Fruit fly (Drosophila melanogaster): ENCODE results near the gene Set.

Set gene

DNA sequence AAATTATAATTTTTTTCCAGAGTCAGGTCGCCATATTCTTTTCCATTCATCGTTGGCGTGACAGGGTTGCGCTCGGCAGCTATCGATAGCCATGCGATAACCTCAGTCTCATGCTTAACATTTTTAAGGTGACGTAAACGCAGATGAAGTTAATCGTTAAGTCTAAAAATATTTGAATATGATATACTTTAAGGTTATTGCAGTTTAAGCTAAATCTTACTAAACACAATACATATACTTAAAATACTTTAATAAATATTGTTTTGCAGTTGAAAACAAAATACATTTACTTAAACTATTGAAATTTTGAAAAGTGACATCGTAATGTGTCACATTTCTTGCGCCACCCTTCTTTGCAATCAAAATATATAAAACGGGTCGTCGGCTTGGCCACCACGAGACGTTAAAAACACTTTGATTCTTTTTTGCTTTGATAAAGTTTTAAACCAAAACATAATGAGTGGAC is 11.8 kb downstream of the Set start, which contains the start of the genes Cp190 and CG4338 (continued):
- peak; percentile 93 for TF ChIP-seq Camta (GFP tag; optimal IDR thresholded peaks at IDR 0.05)
- no peak for TF ChIP-seq cad (GFP tag; optimal IDR thresholded peaks at IDR 0.05)
- TF ChIP-seq CG31224 (GFP tag; IDR thresholded peaks at IDR 0.05), result peak; percentile 94
- TF ChIP-seq D19A (tag; optimal IDR thresholded peaks at IDR 0.05), result peak; percentile 96
- TF ChIP-seq Kr (GFP tag; optimal IDR thresholded peaks at IDR 0.05), result peak; percentile 19
- no peak for TF ChIP-seq Lpt (GFP tag; optimal IDR thresholded peaks at IDR 0.05)
- TF ChIP-seq CG13624 (GFP tag; optimal IDR thresholded peaks at IDR 0.05), result peak; percentile 91
- TF ChIP-seq CG10321 (GFP tag; IDR thresholded peaks at IDR 0.05), result peak; percentile 80
- TF ChIP-seq Hmr (GFP tag; optimal IDR thresholded peaks at IDR 0.05), result peak; percentile 98
- peak; percentile 98 for TF ChIP-seq twi (tag; optimal IDR thresholded peaks at IDR 0.05)
- TF ChIP-seq Dad (GFP tag; optimal IDR thresholded peaks at IDR 0.05), result peak; percentile 87
- TF ChIP-seq repo (GFP tag; optimal IDR thresholded peaks at IDR 0.05), result peak; percentile 66
- no peak for TF ChIP-seq Trl (optimal IDR thresholded peaks at IDR 0.05)
- TF ChIP-seq Trl (GFP tag; optimal IDR thresholded peaks at IDR 0.05), result peak; percentile 90
- TF ChIP-seq dmrt11E (tag; optimal IDR thresholded peaks at IDR 0.05), result peak; percentile 99
- peak; percentile 95 for TF ChIP-seq CG11247 (GFP tag; IDR thresholded peaks at IDR 0.05)
- TF ChIP-seq CG12769 (tag; optimal IDR thresholded peaks at IDR 0.05), result peak; percentile 97
- peak; percentile 80 for TF ChIP-seq CG7745 (tag; optimal IDR thresholded peaks at IDR 0.05)
- TF ChIP-seq shn (GFP tag; optimal IDR thresholded peaks at IDR 0.05), result peak; percentile 84
- TF ChIP-seq NK7.1 (GFP tag; optimal IDR thresholded peaks at IDR 0.05), result peak; percentile 86
- TF ChIP-seq esg (GFP tag; conservative IDR thresholded peaks at IDR 0.05), result peak; percentile 98
- TF ChIP-seq CG9609 (GFP tag; optimal IDR thresholded peaks at IDR 0.05), result peak; percentile 89
- TF ChIP-seq ham (GFP tag; IDR thresholded peaks at IDR 0.05), result peak; percentile 89
- peak; percentile 91 for TF ChIP-seq Lhr (GFP tag; optimal IDR thresholded peaks at IDR 0.05)
- peak; percentile 100 for TF ChIP-seq CG6689 (GFP tag; IDR thresholded peaks at IDR 0.05)
- peak; percentile 94 for TF ChIP-seq pho (GFP tag; optimal IDR thresholded peaks at IDR 0.05)
- peak; percentile 3 for TF ChIP-seq HLHmδ (GFP tag; optimal IDR thresholded peaks at IDR 0.05)
- TF ChIP-seq en (GFP tag; optimal IDR thresholded peaks at IDR 0.05), result peak; percentile 44
- peak; percentile 98 for TF ChIP-seq Dek (tag; optimal IDR thresholded peaks at IDR 0.05)
- TF ChIP-seq kay (GFP tag; optimal IDR thresholded peaks at IDR 0.05), result peak; percentile 95
- no peak for TF ChIP-seq br (optimal IDR thresholded peaks at IDR 0.05)
- TF ChIP-seq unc-4 (GFP tag; IDR thresholded peaks at IDR 0.05; ENCODE audit: partially characterized antibody), result peak; percentile 83
- peak; percentile 91 for TF ChIP-seq rib (GFP tag; IDR thresholded peaks at IDR 0.05)
- TF ChIP-seq H2.0 (GFP tag; IDR thresholded peaks at IDR 0.05), result peak; percentile 95
- TF ChIP-seq sima (GFP tag; optimal IDR thresholded peaks at IDR 0.05), result peak; percentile 75
- TF ChIP-seq disco-r (GFP tag; optimal IDR thresholded peaks at IDR 0.05), result peak; percentile 88
- peak; percentile 58 for TF ChIP-seq gcm2 (GFP tag; optimal IDR thresholded peaks at IDR 0.05)
- peak; percentile 89 for TF ChIP-seq toy (GFP tag; IDR thresholded peaks at IDR 0.05)
- TF ChIP-seq CG15601 (tag; optimal IDR thresholded peaks at IDR 0.05), result peak; percentile 98
- TF ChIP-seq Ets97D (GFP tag; optimal IDR thresholded peaks at IDR 0.05), result peak; percentile 94
- peak; percentile 90 for TF ChIP-seq Hey (tag; optimal IDR thresholded peaks at IDR 0.05)
- peak; percentile 87 for TF ChIP-seq H15 (GFP tag; IDR thresholded peaks at IDR 0.05)
- TF ChIP-seq CG16813 (GFP tag; IDR thresholded peaks at IDR 0.05; ENCODE audit: partially characterized antibody), result peak; percentile 85
- TF ChIP-seq oc (tag; optimal IDR thresholded peaks at IDR 0.05), result peak; percentile 98
- peak; percentile 85 for TF ChIP-seq fd64A (GFP tag; optimal IDR thresholded peaks at IDR 0.05)
- TF ChIP-seq CG6765 (GFP tag; optimal IDR thresholded peaks at IDR 0.05), result peak; percentile 96
- TF ChIP-seq Sox100B (GFP tag; optimal IDR thresholded peaks at IDR 0.05), result peak; percentile 98
- TF ChIP-seq nom (GFP tag; optimal IDR thresholded peaks at IDR 0.05), result peak; percentile 95
- peak; percentile 96 for TF ChIP-seq CG32767 (GFP tag; IDR thresholded peaks at IDR 0.05)
- TF ChIP-seq HmgD (GFP tag; optimal IDR thresholded peaks at IDR 0.05), result peak; percentile 77
- peak; percentile 98 for TF ChIP-seq Ptx1 (GFP tag; IDR thresholded peaks at IDR 0.05)

All from whole organism, embryonic.